Fruit fly (Drosophila melanogaster) S2 (cell line): ENCODE measurements around the gene CG42504.

Source experiments
- CG8478 ChIP-seq: fragments of >200 bp; optimal IDR thresholded peaks from 2 replicates; lab custom pipeline; 2018
- CTCF ChIP-seq, 2 experiments: fragments of >200 bp; optimal IDR thresholded peaks; 2 replicates each; lab custom pipeline; 2018

The CG42504 gene

DNA sequence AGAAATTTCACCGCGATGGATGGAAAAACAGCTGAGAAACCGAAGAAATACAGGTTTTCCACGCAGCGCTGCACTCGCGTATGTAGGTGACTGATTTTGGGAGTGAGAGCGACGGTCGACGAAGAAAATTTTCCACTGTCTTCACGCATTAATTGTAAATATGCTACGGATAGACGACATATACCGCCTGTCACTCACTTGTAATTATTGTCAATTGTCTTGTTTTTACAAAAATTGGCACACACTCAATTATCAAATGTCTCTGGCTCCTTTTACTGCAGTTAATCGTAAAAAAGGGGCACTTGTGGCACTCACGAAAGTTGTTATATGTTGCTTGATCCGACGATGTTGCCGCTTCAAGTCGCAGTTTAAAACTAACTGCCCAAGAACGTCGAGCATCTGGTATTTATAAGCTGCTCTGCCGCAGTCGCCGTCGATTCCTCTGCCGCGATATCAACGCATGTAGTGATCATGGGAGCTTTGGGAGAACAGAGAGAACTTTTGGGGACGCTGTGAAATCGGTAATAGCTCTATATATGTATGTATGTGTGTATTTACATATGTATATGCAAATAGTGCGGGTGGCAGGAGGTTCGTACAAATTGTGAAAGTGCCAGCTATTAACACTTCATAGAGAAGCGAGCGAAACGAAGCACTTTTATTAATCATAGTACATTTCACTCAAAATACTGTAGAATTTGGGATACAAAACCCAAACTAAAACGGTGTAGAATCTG lies 38.5 kb downstream of the CG42504 start, which contains the start of gene mfas:
TSS of gene mfas (minus strand) at position 382 of the 737 bp plus-strand sequence.
- TF ChIP-seq CG8478 (lab: Kevin White, UChicago) (no peak), CTCF (optimal IDR thresholded peaks at IDR 0.05; lab: Kevin White, UChicago) (no peak)

DNA sequence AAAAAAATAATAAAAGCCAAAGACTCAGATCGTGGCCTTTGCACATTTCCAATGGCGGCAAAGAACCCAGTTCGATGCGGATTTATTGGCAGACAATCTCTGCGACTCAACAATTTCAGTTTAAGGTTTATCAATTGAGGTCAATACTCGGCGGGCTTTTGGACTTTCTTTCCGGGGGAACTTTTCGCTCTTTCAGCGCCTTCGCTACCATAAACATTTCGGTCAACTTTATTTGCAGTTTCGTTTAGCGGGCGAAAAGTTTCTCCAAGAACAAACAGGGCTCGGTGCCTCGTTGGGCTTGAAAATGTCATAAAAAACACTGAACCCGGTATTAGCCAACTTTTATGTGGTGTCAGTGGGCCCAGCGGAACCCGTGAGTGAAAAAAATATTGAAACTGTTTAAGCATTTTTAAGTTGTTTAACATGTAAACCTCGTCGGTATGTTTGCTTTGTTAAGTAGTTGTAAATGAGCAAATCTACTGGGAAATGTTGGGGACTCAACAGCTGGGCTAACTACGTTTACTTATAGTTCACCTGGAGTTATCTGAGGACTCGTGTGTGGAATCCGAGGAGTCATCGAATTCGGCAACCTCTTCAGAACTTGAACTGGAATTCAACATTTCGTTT lies 39.9 kb downstream of the CG42504 start:
- TF ChIP-seq CG8478 (lab: Kevin White, UChicago) (no peak), CTCF (optimal IDR thresholded peaks at IDR 0.05; lab: Kevin White, UChicago) (no peak)

dm6 chr3R:11989996-11990395 lies 41.6 kb downstream of the CG42504 start:
- TF ChIP-seq CTCF (optimal IDR thresholded peaks at IDR 0.05; lab: Kevin White, UChicago) (no peak), CG8478 (lab: Kevin White, UChicago) (no peak)

DNA sequence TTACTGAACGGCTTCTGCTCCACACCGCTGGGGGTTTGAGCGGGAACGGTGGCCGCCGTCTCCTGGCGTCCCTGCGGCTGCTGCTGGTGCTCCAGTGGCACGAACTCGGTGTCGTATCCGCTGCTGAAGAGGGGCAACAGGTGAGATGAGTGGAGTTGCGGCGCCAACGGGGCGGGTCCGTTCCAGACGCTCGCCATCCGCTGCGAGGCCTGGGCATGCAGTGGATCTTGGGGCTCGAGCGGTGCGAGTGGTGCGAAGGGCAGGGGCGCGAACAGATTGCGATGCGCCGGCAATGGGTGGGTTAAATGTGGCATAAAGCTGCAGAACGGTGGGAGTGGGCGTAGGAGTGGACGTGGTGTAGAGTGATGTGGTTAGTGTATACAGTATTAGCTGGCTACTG lies 42.4 kb downstream of the CG42504 start:
- TF ChIP-seq CG8478 (lab: Kevin White, UChicago) (no peak), CTCF (optimal IDR thresholded peaks at IDR 0.05; lab: Kevin White, UChicago) (no peak)

DNA sequence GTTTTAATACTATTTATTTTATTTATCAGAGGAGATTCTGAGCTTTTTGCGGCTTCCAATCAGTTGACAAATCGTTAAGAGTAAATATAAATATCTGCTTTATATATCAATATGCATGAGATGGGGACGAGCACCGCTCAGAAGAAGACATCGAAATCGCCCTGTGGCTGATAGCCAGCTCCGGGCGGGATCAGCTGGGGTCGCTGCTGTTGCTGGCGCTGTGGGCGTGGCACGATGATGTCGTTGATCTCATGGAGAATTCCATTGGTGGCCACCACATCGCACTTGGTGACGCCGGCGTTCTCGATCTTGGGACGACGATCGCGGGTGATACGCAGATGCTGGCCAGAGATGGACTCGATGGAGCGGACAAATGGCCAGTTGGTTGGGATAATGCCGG lies 46.7 kb downstream of the CG42504 start:
- TF ChIP-seq CTCF (optimal IDR thresholded peaks at IDR 0.05; lab: Kevin White, UChicago) (no peak), CG8478 (lab: Kevin White, UChicago) (no peak)

DNA sequence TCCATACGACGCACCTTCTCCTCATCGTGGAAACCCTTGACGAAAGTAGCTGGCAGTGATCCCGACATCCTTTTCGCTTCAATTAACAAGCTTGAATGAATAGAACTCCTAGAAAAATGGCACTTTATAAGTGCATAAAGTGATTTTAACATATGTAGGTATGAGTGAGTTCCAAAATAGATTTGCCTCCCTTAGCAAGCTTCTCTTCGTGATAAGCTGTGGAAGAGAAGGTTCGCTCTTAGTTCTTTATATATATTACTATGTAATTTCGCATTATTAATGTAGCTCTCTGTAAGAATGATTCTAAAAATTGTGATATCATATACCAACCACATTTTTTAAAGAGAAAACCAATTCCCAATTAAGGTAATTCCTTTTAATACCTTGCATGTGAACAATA lies 47.1 kb downstream of the CG42504 start, which contains the start of gene CG3397:
TSS of gene CG3397 (minus strand) at position 101 of the 400 bp plus-strand sequence.
- TF ChIP-seq CG8478 (lab: Kevin White, UChicago) = no peak
- no peak for TF ChIP-seq CTCF (optimal IDR thresholded peaks at IDR 0.05; lab: Kevin White, UChicago)

dm6 chr3R:11982547-11982946 lies 49.0 kb downstream of the CG42504 start:
- TF ChIP-seq CG8478 (lab: Kevin White, UChicago) (no peak), CTCF (optimal IDR thresholded peaks at IDR 0.05; lab: Kevin White, UChicago) (no peak)

dm6 chr3R:11981962-11982361 lies 49.6 kb downstream of the CG42504 start, which contains the start of gene CG12224:
CG12224 (minus strand) TSS chr3R:11982062.
- TF ChIP-seq CG8478 (lab: Kevin White, UChicago) = no peak
- TF ChIP-seq CTCF (optimal IDR thresholded peaks at IDR 0.05; lab: Kevin White, UChicago) = no peak

dm6 chr3R:11979879-11980571 lies 51.5 kb downstream of the CG42504 start, which contains the start of gene CG18547:
CG18547 (minus strand) TSS chr3R:11980390.
- TF ChIP-seq CTCF (optimal IDR thresholded peaks at IDR 0.05; lab: Kevin White, UChicago) (no peak), CG8478 (lab: Kevin White, UChicago) (no peak)

dm6 chr3R:11978278-11978677 lies 53.3 kb downstream of the CG42504 start:
- no peak for TF ChIP-seq CG8478 (lab: Kevin White, UChicago)
- TF ChIP-seq CTCF (optimal IDR thresholded peaks at IDR 0.05; lab: Kevin White, UChicago) = no peak
